Fruit fly (Drosophila melanogaster) whole organism, embryonic: ENCODE data around the gene Spn75F.
A peak's percentile ranks its signal among the peaks of the same experiment; 100 is the strongest.

Source experiments
- ATbp ChIP-seq: fragments of 200-800 bp; sonication (Bioruptor generic); optimal IDR thresholded peaks from 2 replicates; lab custom pipeline; 2017; ENCODE audit warnings: missing biosample characterization, mild to moderate bottlenecking, missing genetic modification characterization, missing genetic modification reagents
- CG10654 ChIP-seq: fragments of 200-800 bp; sonication (Bioruptor generic); optimal IDR thresholded peaks from 2 replicates; lab custom pipeline; 2016; ENCODE audit warnings: missing biosample characterization, missing genetic modification characterization
- CG10979 ChIP-seq: fragments of 200-800 bp; sonication (Bioruptor generic); optimal IDR thresholded peaks from 2 replicates; lab custom pipeline; 2018; ENCODE audit warnings: missing biosample characterization, mild to moderate bottlenecking, missing genetic modification characterization, moderate library complexity
- CG11085 ChIP-seq: fragments of 200-800 bp; sonication (Bioruptor generic); IDR thresholded peaks from 2 replicates; pipeline ENCODE4 v1.3.6; 2022; ENCODE audit warnings: missing biosample characterization, missing genetic modification characterization
- CG11504 ChIP-seq: fragments of 200-800 bp; sonication (Bioruptor generic); optimal IDR thresholded peaks from 3 replicates; lab custom pipeline; 2019; ENCODE audit warnings: missing biosample characterization, mild to moderate bottlenecking, missing genetic modification characterization, moderate library complexity
- CG14710 ChIP-seq: fragments of 200-800 bp; sonication (Bioruptor generic); optimal IDR thresholded peaks from 3 replicates; lab custom pipeline; 2019; ENCODE audit warnings: missing biosample characterization, mild to moderate bottlenecking, missing genetic modification characterization, moderate library complexity
- CG15696 ChIP-seq: fragments of 200-800 bp; sonication (Bioruptor generic); optimal IDR thresholded peaks from 2 replicates; lab custom pipeline; 2019; ENCODE audit warnings: missing biosample characterization, mild to moderate bottlenecking, missing genetic modification characterization, moderate library complexity
- CG2712 ChIP-seq: fragments of 200-800 bp; optimal IDR thresholded peaks from 3 replicates; lab custom pipeline; 2019; ENCODE audit warnings: missing biosample characterization, mild to moderate bottlenecking, missing genetic modification characterization, moderate library complexity
- CG4328 ChIP-seq: fragments of 200-800 bp; sonication (Bioruptor generic); optimal IDR thresholded peaks from 3 replicates; lab custom pipeline; 2017; ENCODE audit warnings: missing biosample characterization, missing genetic modification reagents, missing genetic modification characterization
- CG4730 ChIP-seq: fragments of 200-800 bp; sonication (Bioruptor generic); IDR thresholded peaks from 2 replicates; pipeline ENCODE4 v1.3.6; 2022; ENCODE audit warnings: missing biosample characterization, missing genetic modification characterization
- CG4854 ChIP-seq: fragments of 200-800 bp; sonication (Bioruptor generic); optimal IDR thresholded peaks from 2 replicates; lab custom pipeline; 2016; ENCODE audit warnings: missing biosample characterization, missing genetic modification characterization, inconsistent platforms
- CG5953 ChIP-seq: fragments of 200-800 bp; sonication (Bioruptor generic); IDR thresholded peaks from 2 replicates; pipeline ENCODE4 v1.3.6; 2022; ENCODE audit warnings: missing biosample characterization, missing genetic modification characterization
- CG7839 ChIP-seq: fragments of 200-800 bp; sonication (Bioruptor generic); optimal IDR thresholded peaks from 3 replicates; lab custom pipeline; 2018; ENCODE audit warnings: missing biosample characterization, mild to moderate bottlenecking, missing genetic modification characterization, moderate library complexity
- CG9437 ChIP-seq: fragments of 200-800 bp; sonication (Bioruptor generic); optimal IDR thresholded peaks from 2 replicates; lab custom pipeline; 2018; ENCODE audit warnings: missing biosample characterization, mild to moderate bottlenecking, missing genetic modification characterization
- CG9797 ChIP-seq: fragments of 200-800 bp; sonication (Bioruptor generic); optimal IDR thresholded peaks from 3 replicates; lab custom pipeline; 2018; ENCODE audit warnings: missing biosample characterization, mild to moderate bottlenecking, missing genetic modification characterization
- Camta ChIP-seq: fragments of 200-800 bp; sonication (Bioruptor generic); optimal IDR thresholded peaks from 2 replicates; lab custom pipeline; 2016; ENCODE audit warnings: missing biosample characterization, missing genetic modification characterization
- CkIIα-i1 ChIP-seq: fragments of 200-800 bp; sonication (Bioruptor generic); IDR thresholded peaks from 2 replicates; pipeline ENCODE4 v1.3.6; 2022; ENCODE audit warnings: missing biosample characterization, missing genetic modification characterization
- CrebB ChIP-seq: fragments of 200-800 bp; sonication (Bioruptor generic); optimal IDR thresholded peaks from 3 replicates; lab custom pipeline; 2018; ENCODE audit warnings: missing biosample characterization, mild to moderate bottlenecking, missing genetic modification characterization
- Doc3 ChIP-seq: fragments of 200-800 bp; sonication (Bioruptor generic); IDR thresholded peaks from 3 replicates; pipeline ENCODE4 v1.3.6; 2022; ENCODE audit warnings: missing biosample characterization, missing genetic modification characterization; ENCODE audit not compliant: partially characterized antibody
- ERR ChIP-seq: fragments of 200-800 bp; sonication (Bioruptor generic); optimal IDR thresholded peaks from 2 replicates; lab custom pipeline; 2016; ENCODE audit warnings: missing biosample characterization, missing genetic modification characterization
- Elba2 ChIP-seq: fragments of 200-800 bp; sonication (Bioruptor generic); optimal IDR thresholded peaks from 3 replicates; lab custom pipeline; 2016; ENCODE audit warnings: missing biosample characterization, missing genetic modification characterization
- HLH54F ChIP-seq: fragments of 200-800 bp; sonication (Bioruptor generic); optimal IDR thresholded peaks from 3 replicates; lab custom pipeline; 2016; ENCODE audit warnings: missing biosample characterization, missing genetic modification characterization
- Lim3 ChIP-seq: fragments of 200-800 bp; sonication (Bioruptor generic); IDR thresholded peaks from 2 replicates; pipeline ENCODE4 v1.3.6; 2022; ENCODE audit warnings: missing biosample characterization, missing genetic modification characterization
- MESR4 ChIP-seq: fragments of 200-800 bp; sonication (Bioruptor generic); optimal IDR thresholded peaks from 2 replicates; lab custom pipeline; 2018; ENCODE audit warnings: missing biosample characterization, mild to moderate bottlenecking, missing genetic modification characterization, moderate library complexity
- Optix ChIP-seq: fragments of 200-800 bp; sonication (Bioruptor generic); IDR thresholded peaks from 3 replicates; pipeline ENCODE4 v1.3.6; 2022; ENCODE audit warnings: missing biosample characterization, missing genetic modification characterization
- Poxn ChIP-seq: fragments of 200-800 bp; sonication (Bioruptor generic); IDR thresholded peaks from 2 replicates; pipeline ENCODE4 v1.3.6; 2022; ENCODE audit warnings: missing biosample characterization, missing genetic modification characterization
- Trl ChIP-seq, 3 experiments: fragments of >200 bp in 2 of 3; fragments of 200-800 bp in 1 of 3; sonication (Bioruptor generic) in 1 of 3; optimal IDR thresholded peaks; 2 replicates in 1 of 3; 3 replicates in 2 of 3; lab custom pipeline; 2016 to 2017; ENCODE audit warnings: missing biosample characterization in 1 of 3, missing genetic modification characterization in 1 of 3
- abd-A ChIP-seq: fragments of 200-800 bp; sonication (Bioruptor generic); optimal IDR thresholded peaks from 3 replicates; lab custom pipeline; 2019; ENCODE audit warnings: missing biosample characterization, mild to moderate bottlenecking, missing genetic modification characterization, moderate library complexity
- al ChIP-seq: fragments of 200-800 bp; sonication (Bioruptor generic); IDR thresholded peaks from 2 replicates; pipeline ENCODE4 v1.3.6; 2022; ENCODE audit warnings: missing biosample characterization, missing genetic modification characterization
- br ChIP-seq: fragments of >200 bp; optimal IDR thresholded peaks from 2 replicates; lab custom pipeline; 2017
- bsh ChIP-seq, 2 experiments: fragments of 200-800 bp; sonication (Bioruptor generic); optimal IDR thresholded peaks; 2 replicates each; lab custom pipeline; 2017 to 2018; ENCODE audit warnings: mild to moderate bottlenecking in 2 of 2, missing biosample characterization in 2 of 2, missing genetic modification characterization in 2 of 2, moderate library complexity in 1 of 2
- cad ChIP-seq: fragments of >200 bp; optimal IDR thresholded peaks from 2 replicates; lab custom pipeline; 2017; ENCODE audit warnings: missing biosample characterization, missing genetic modification characterization
- dan ChIP-seq: fragments of 200-800 bp; sonication (Bioruptor generic); IDR thresholded peaks from 2 replicates; pipeline ENCODE4 v1.3.6; 2022; ENCODE audit warnings: missing biosample characterization, missing genetic modification characterization
- dmrt11E ChIP-seq: fragments of 200-800 bp; sonication (Bioruptor generic); optimal IDR thresholded peaks from 3 replicates; lab custom pipeline; 2018; ENCODE audit warnings: missing biosample characterization, mild to moderate bottlenecking, missing genetic modification characterization, moderate library complexity
- ewg ChIP-seq: fragments of 200-800 bp; sonication (Bioruptor generic); optimal IDR thresholded peaks from 3 replicates; lab custom pipeline; 2017; ENCODE audit warnings: mild to moderate bottlenecking, missing biosample characterization, missing genetic modification reagents, missing genetic modification characterization
- gce ChIP-seq: fragments of 200-800 bp; sonication (Bioruptor generic); IDR thresholded peaks from 3 replicates; pipeline ENCODE4 v1.3.6; 2022; ENCODE audit warnings: missing biosample characterization, missing genetic modification characterization
- gem ChIP-seq: fragments of 200-800 bp; sonication (Bioruptor generic); optimal IDR thresholded peaks from 2 replicates; lab custom pipeline; 2019; ENCODE audit warnings: missing biosample characterization, mild to moderate bottlenecking, missing genetic modification characterization, moderate library complexity
- gro ChIP-seq: fragments of 200-800 bp; sonication (Bioruptor generic); optimal IDR thresholded peaks from 2 replicates; lab custom pipeline; 2016; ENCODE audit warnings: missing biosample characterization, missing genetic modification characterization
- h ChIP-seq: fragments of >200 bp; optimal IDR thresholded peaks from 2 replicates; lab custom pipeline; 2017
- pb ChIP-seq: fragments of 200-800 bp; sonication (Bioruptor generic); optimal IDR thresholded peaks from 3 replicates; lab custom pipeline; 2016; ENCODE audit warnings: missing biosample characterization, missing genetic modification characterization
- pho ChIP-seq: fragments of 200-800 bp; sonication (Bioruptor generic); optimal IDR thresholded peaks from 2 replicates; lab custom pipeline; 2016; ENCODE audit warnings: missing biosample characterization, missing genetic modification characterization
- phol ChIP-seq: fragments of 200-800 bp; sonication (Bioruptor generic); optimal IDR thresholded peaks from 3 replicates; lab custom pipeline; 2018; ENCODE audit warnings: missing biosample characterization, mild to moderate bottlenecking, missing genetic modification characterization, moderate library complexity
- pros ChIP-seq: fragments of 200-800 bp; sonication (Bioruptor generic); optimal IDR thresholded peaks from 3 replicates; lab custom pipeline; 2019; ENCODE audit warnings: missing biosample characterization, mild to moderate bottlenecking, missing genetic modification characterization, moderate library complexity
- ro ChIP-seq: fragments of 200-800 bp; sonication (Bioruptor generic); IDR thresholded peaks from 2 replicates; pipeline ENCODE4 v1.3.6; 2022; ENCODE audit warnings: missing biosample characterization, missing genetic modification characterization
- seq ChIP-seq: fragments of 200-800 bp; sonication (Bioruptor generic); IDR thresholded peaks from 2 replicates; pipeline ENCODE4 v1.3.6; 2022; ENCODE audit warnings: missing biosample characterization, missing genetic modification characterization
- stwl ChIP-seq: fragments of 200-800 bp; sonication (Bioruptor generic); optimal IDR thresholded peaks from 3 replicates; lab custom pipeline; 2018; ENCODE audit warnings: missing biosample characterization, mild to moderate bottlenecking, missing genetic modification characterization, moderate library complexity
- tll ChIP-seq, 2 experiments: fragments of 200-800 bp in 1 of 2; fragments of >200 bp in 1 of 2; sonication (Bioruptor generic) in 1 of 2; optimal IDR thresholded peaks; 2 replicates each; lab custom pipeline; 2017 to 2019; ENCODE audit warnings: missing biosample characterization in 2 of 2, missing genetic modification characterization in 2 of 2, mild to moderate bottlenecking in 1 of 2, moderate library complexity in 1 of 2
- twi ChIP-seq: fragments of 200-800 bp; optimal IDR thresholded peaks from 2 replicates; lab custom pipeline; 2019; ENCODE audit warnings: missing biosample characterization, mild to moderate bottlenecking, missing genetic modification characterization, moderate library complexity
- zen ChIP-seq: fragments of 200-800 bp; sonication (Bioruptor generic); optimal IDR thresholded peaks from 3 replicates; lab custom pipeline; 2018; ENCODE audit warnings: missing biosample characterization, mild to moderate bottlenecking, missing genetic modification characterization, moderate library complexity
- zfh1 ChIP-seq: fragments of 200-800 bp; sonication (Bioruptor generic); IDR thresholded peaks from 3 replicates; pipeline ENCODE4 v1.3.6; 2022; ENCODE audit warnings: missing biosample characterization, missing genetic modification characterization

Spn75F gene

DNA sequence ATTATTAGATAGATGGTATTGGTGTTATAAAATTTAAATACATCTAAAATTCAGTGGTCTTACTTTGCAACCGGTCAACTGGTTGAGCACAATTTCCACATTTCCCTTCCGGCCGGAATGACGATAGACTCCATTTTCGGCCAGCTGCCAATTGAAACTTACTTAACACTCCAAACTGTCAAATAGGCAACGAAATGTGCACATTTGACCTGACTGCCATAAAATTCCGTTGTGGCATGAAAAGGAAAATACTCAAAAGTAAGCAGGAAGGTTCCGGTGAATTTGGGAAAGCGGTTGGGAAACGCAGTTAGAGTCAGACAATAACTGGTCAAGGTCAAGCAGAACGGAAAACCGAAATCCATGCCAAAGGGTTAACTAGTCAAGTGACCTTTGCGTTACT lies 47.2 kb upstream of the Spn75F start:
- TF ChIP-seq zen (tag; lab: Kevin White, UChicago) = peak; percentile 45
- TF ChIP-seq cad (GFP tag; lab: Kevin White, UChicago) = peak; percentile 63
- peak; percentile 56 for TF ChIP-seq Elba2
- peak in 1 of 2 experiments; percentile 58 for TF ChIP-seq tll (GFP tag; optimal IDR thresholded peaks at IDR 0.05; lab: Kevin White, UChicago)
- no peak for TF ChIP-seq br (lab: Kevin White, UChicago)
- no peak for TF ChIP-seq zfh1 (GFP tag; lab: Robert Waterston, UW)
- TF ChIP-seq dan (GFP tag; lab: Robert Waterston, UW) = no peak
- TF ChIP-seq gro (GFP tag; lab: Kevin White, UChicago) = no peak
- no peak for TF ChIP-seq bsh (GFP tag; optimal IDR thresholded peaks at IDR 0.05; lab: Kevin White, UChicago)
- TF ChIP-seq al = no peak
- peak; percentile 5 for TF ChIP-seq twi (tag; lab: Kevin White, UChicago)

- TF ChIP-seq pho (GFP tag; lab: Kevin White, UChicago) (no peak), phol (tag; lab: Kevin White, UChicago) (peak; percentile 31), CG10654 (GFP tag; lab: Kevin White, UChicago) (no peak), HLH54F (GFP tag; lab: Kevin White, UChicago) (no peak), CkIIα-i1 (GFP tag; lab: Robert Waterston, UW) (no peak), CG9437 (no peak), CG5953 (GFP tag; lab: Robert Waterston, UW) (no peak), Lim3 (GFP tag; lab: Robert Waterston, UW) (no peak), CG14710 (peak; percentile 4), ewg (GFP tag; lab: Kevin White, UChicago) (peak; percentile 3), CG11504 (tag; lab: Kevin White, UChicago) (peak; percentile 19), pros (GFP tag; lab: Kevin White, UChicago) (no peak), gce (GFP tag; lab: Robert Waterston, UW) (no peak), Poxn (GFP tag; lab: Robert Waterston, UW) (no peak), Camta (GFP tag; lab: Kevin White, UChicago) (no peak), Trl (optimal IDR thresholded peaks at IDR 0.05; lab: Kevin White, UChicago) (no peak), Trl (GFP tag; optimal IDR thresholded peaks at IDR 0.05; lab: Kevin White, UChicago) (no peak), CG11085 (GFP tag; lab: Robert Waterston, UW) (no peak), ERR (GFP tag; lab: Kevin White, UChicago) (no peak), CG4730 (GFP tag; lab: Robert Waterston, UW) (no peak), h (no peak), dan (GFP tag; lab: Robert Waterston, UW) (no peak), Doc3 (GFP tag; lab: Robert Waterston, UW) (no peak), CG4854 (GFP tag; lab: Kevin White, UChicago) (no peak), CG10979 (tag; lab: Kevin White, UChicago) (peak; percentile 33), CG15696 (tag; lab: Kevin White, UChicago) (no peak), CG4328 (GFP tag; lab: Kevin White, UChicago) (no peak), gem (tag; lab: Kevin White, UChicago) (peak; percentile 39), seq (no peak), CG2712 (tag; lab: Kevin White, UChicago) (peak; percentile 2), CG7839 (tag; lab: Kevin White, UChicago) (peak; percentile 0), CrebB (tag; lab: Kevin White, UChicago) (no peak), bsh (GFP tag; optimal IDR thresholded peaks at IDR 0.05; lab: Kevin White, UChicago) (peak in 1 of 2 experiments; percentile 12), dmrt11E (tag; lab: Kevin White, UChicago) (peak; percentile 20), pb (GFP tag; lab: Kevin White, UChicago) (no peak), abd-A (tag; lab: Kevin White, UChicago) (no peak), ro (no peak), ATbp (GFP tag; lab: Kevin White, UChicago) (no peak), MESR4 (GFP tag; lab: Kevin White, UChicago) (no peak), stwl (tag; lab: Kevin White, UChicago) (no peak), CG9797 (no peak), Optix (GFP tag; lab: Robert Waterston, UW) (no peak)
Observed at dm6 chr3L:19175368-19175767, 45.9 kb upstream of the Spn75F start.
